Fruit fly (Drosophila melanogaster) whole organism, adult: Measurements from ENCODE around the gene Acp26Aa.

Source experiments
- CG11617 ChIP-seq: fragments of 200-800 bp; sonication (Bioruptor generic); optimal IDR thresholded peaks from 2 replicates; lab custom pipeline; 2017; ENCODE audit warnings: mild to moderate bottlenecking, missing biosample characterization, missing genetic modification reagents, missing genetic modification characterization
- CG12768 ChIP-seq: fragments of 200-800 bp; sonication (Bioruptor generic); optimal IDR thresholded peaks from 2 replicates; lab custom pipeline; 2017; ENCODE audit warnings: missing biosample characterization, missing genetic modification characterization, mild to moderate bottlenecking, moderate library complexity, missing genetic modification reagents
- CG14711 ChIP-seq: fragments of 200-800 bp; sonication (Bioruptor generic); optimal IDR thresholded peaks from 2 replicates; lab custom pipeline; 2018; ENCODE audit warnings: missing biosample characterization, mild to moderate bottlenecking, missing genetic modification characterization, moderate library complexity
- CG1620 ChIP-seq: fragments of 200-800 bp; sonication (Bioruptor generic); optimal IDR thresholded peaks from 2 replicates; lab custom pipeline; 2016; ENCODE audit warnings: missing biosample characterization, missing genetic modification characterization
- CG33017 ChIP-seq: fragments of 200-800 bp; sonication (Bioruptor generic); optimal IDR thresholded peaks from 2 replicates; lab custom pipeline; 2018; ENCODE audit warnings: missing biosample characterization, mild to moderate bottlenecking, missing genetic modification characterization, moderate library complexity
- CG5204 ChIP-seq: fragments of 200-800 bp; sonication (Bioruptor generic); optimal IDR thresholded peaks from 2 replicates; lab custom pipeline; 2016; ENCODE audit warnings: missing biosample characterization, missing genetic modification characterization
- CG7045 ChIP-seq: fragments of 200-800 bp; sonication (Bioruptor generic); optimal IDR thresholded peaks from 2 replicates; lab custom pipeline; 2017; ENCODE audit warnings: missing biosample characterization, mild to moderate bottlenecking, missing genetic modification characterization
- CG7101 ChIP-seq: fragments of 200-800 bp; sonication (Bioruptor generic); optimal IDR thresholded peaks from 2 replicates; lab custom pipeline; 2018; ENCODE audit warnings: missing biosample characterization, mild to moderate bottlenecking, missing genetic modification characterization, moderate library complexity
- Clk ChIP-seq: fragments of 200-800 bp; sonication (Bioruptor generic); optimal IDR thresholded peaks from 2 replicates; lab custom pipeline; 2017; ENCODE audit warnings: missing biosample characterization, missing genetic modification characterization
- Crg-1 ChIP-seq: fragments of 200-800 bp; sonication (Bioruptor generic); optimal IDR thresholded peaks from 2 replicates; lab custom pipeline; 2016; ENCODE audit warnings: missing biosample characterization, missing genetic modification characterization
- Hr96 ChIP-seq: fragments of 200-800 bp; sonication (Bioruptor generic); optimal IDR thresholded peaks from 2 replicates; lab custom pipeline; 2016; ENCODE audit warnings: missing biosample characterization, missing genetic modification characterization
- Mnt ChIP-seq: fragments of 200-800 bp; sonication (Bioruptor generic); optimal IDR thresholded peaks from 2 replicates; lab custom pipeline; 2016; ENCODE audit warnings: missing biosample characterization, mild to moderate bottlenecking, missing genetic modification characterization
- bab1 ChIP-seq: fragments of 200-800 bp; sonication (Bioruptor generic); optimal IDR thresholded peaks from 3 replicates; lab custom pipeline; 2019; ENCODE audit warnings: missing biosample characterization, mild to moderate bottlenecking, missing genetic modification characterization, moderate library complexity
- cic ChIP-seq: fragments of 200-800 bp; sonication (Bioruptor generic); optimal IDR thresholded peaks from 2 replicates; lab custom pipeline; 2017; ENCODE audit warnings: missing biosample characterization, mild to moderate bottlenecking, missing genetic modification characterization, moderate library complexity
- cnc ChIP-seq, 2 experiments: fragments of >200 bp; optimal IDR thresholded peaks; 2 replicates each; lab custom pipeline; 2017
- kay ChIP-seq: fragments of 200-800 bp; sonication (Bioruptor generic); peaks from one replicate; lab custom pipeline; 2016; ENCODE audit warnings: missing biosample characterization, missing genetic modification characterization, borderline replicate concordance
- ovo ChIP-seq: fragments of 200-800 bp; sonication (Bioruptor generic); optimal IDR thresholded peaks from 2 replicates; lab custom pipeline; 2016; ENCODE audit warnings: missing biosample characterization, missing genetic modification characterization
- pad ChIP-seq: fragments of 200-800 bp; sonication (Bioruptor generic); optimal IDR thresholded peaks from 3 replicates; lab custom pipeline; 2017; ENCODE audit warnings: missing biosample characterization, missing genetic modification characterization, mild to moderate bottlenecking, moderate library complexity, missing genetic modification reagents
- tj ChIP-seq: fragments of 200-800 bp; sonication (Bioruptor generic); optimal IDR thresholded peaks from 3 replicates; lab custom pipeline; 2017; ENCODE audit warnings: missing biosample characterization, mild to moderate bottlenecking, missing genetic modification characterization, moderate library complexity
- toe ChIP-seq: fragments of 200-800 bp; sonication (Bioruptor generic); optimal IDR thresholded peaks from 2 replicates; lab custom pipeline; 2016; ENCODE audit warnings: missing biosample characterization, missing genetic modification characterization

Acp26Aa gene

DNA sequence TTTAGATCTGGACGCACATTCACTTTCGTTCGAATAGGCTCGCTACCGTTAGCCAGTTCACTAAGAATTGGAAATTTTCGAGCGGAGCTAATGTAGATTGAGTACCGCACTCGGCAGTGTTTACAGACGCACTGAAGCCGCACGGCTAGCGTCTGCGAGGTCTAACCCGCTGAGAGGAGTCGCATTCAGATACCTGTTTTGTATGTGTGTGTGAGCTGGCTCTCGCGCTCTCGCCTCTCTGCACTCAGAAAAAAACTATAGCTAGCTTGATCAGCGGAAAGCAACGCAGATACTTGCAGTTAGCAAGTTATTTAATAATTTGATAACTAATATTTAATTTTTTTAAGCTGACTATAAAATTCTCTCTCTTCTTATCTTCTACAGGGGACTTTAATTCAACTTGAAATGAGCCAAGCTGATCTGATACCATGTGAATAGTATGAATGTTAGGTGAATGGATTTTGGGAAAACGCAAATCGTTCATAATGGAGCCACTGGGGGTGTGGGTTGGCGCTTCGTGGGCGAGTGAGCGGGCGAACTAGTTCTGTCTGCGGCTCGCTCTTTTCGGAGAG, 14.2 kb downstream of the Acp26Aa start, which contains the start of gene rau:
Gene rau (minus strand): TSS at position 136 of the 572 bp plus-strand sequence.
- TF ChIP-seq CG7045 (GFP tag; lab: Kevin White, UChicago) (peak; percentile 39), Clk (no peak), kay (no peak), CG11617 (GFP tag; lab: Kevin White, UChicago) (peak; percentile 32), ovo (GFP tag; lab: Kevin White, UChicago) (no peak), CG1620 (GFP tag; lab: Kevin White, UChicago) (no peak), Crg-1 (GFP tag; lab: Kevin White, UChicago) (peak; percentile 28), CG14711 (peak; percentile 48), Hr96 (GFP tag; lab: Kevin White, UChicago) (no peak), Mnt (GFP tag; lab: Kevin White, UChicago) (peak; percentile 23), toe (peak; percentile 49), CG5204 (GFP tag; lab: Kevin White, UChicago) (peak; percentile 46), tj (GFP tag; lab: Kevin White, UChicago) (peak; percentile 84), cic (GFP tag; lab: Kevin White, UChicago) (no peak), CG33017 (tag; lab: Kevin White, UChicago) (peak; percentile 25), CG7101 (peak; percentile 62), bab1 (GFP tag; lab: Kevin White, UChicago) (peak; percentile 69), CG12768 (GFP tag; lab: Kevin White, UChicago) (peak; percentile 37), pad (peak; percentile 34)

DNA sequence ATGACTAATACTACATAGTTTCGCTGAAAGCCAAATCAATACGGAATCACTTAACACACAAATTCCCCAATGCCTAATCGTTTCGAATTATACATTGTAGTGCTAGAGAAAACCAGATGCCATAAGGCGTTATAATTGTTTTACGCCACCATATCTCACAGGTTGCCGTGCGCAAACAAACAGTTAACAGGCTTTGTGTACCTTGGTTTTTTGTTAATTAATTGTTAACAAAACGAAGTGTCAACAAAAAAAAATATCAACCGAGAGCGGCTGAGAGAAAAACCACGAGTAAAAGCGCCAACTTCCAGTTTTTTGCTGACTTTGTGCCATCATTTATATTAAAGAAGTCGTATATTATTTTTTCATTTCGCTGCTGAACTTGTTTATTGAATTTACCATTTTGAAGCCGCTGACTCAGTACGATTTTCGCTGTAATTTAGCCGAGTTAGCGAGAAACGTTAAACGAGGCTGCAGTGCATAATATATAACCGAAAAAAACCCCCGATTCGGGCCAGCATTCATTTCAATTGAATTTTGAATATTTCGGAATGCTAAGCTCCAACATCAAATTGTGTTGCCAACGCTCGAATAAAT, 17.1 kb downstream of the Acp26Aa start:
- TF ChIP-seq CG7101, result peak; percentile 81
- peak; percentile 72 for TF ChIP-seq Crg-1 (GFP tag; lab: Kevin White, UChicago)
- TF ChIP-seq Mnt (GFP tag; lab: Kevin White, UChicago), result peak; percentile 50
- TF ChIP-seq Hr96 (GFP tag; lab: Kevin White, UChicago), result peak; percentile 43
- TF ChIP-seq CG11617 (GFP tag; lab: Kevin White, UChicago), result peak; percentile 64
- TF ChIP-seq CG5204 (GFP tag; lab: Kevin White, UChicago), result peak; percentile 49
- TF ChIP-seq kay, result peak; percentile 70
- TF ChIP-seq bab1 (GFP tag; lab: Kevin White, UChicago), result no peak
- TF ChIP-seq CG33017 (tag; lab: Kevin White, UChicago), result peak; percentile 66
- peak; percentile 28 for TF ChIP-seq pad
- TF ChIP-seq toe, result peak; percentile 32
- TF ChIP-seq CG14711, result peak; percentile 72
- TF ChIP-seq cic (GFP tag; lab: Kevin White, UChicago), result peak; percentile 72
- TF ChIP-seq CG1620 (GFP tag; lab: Kevin White, UChicago), result peak; percentile 41
- TF ChIP-seq Clk, result no peak
- TF ChIP-seq CG12768 (GFP tag; lab: Kevin White, UChicago), result peak; percentile 54
- no peak for TF ChIP-seq cnc (optimal IDR thresholded peaks at IDR 0.05; lab: Kevin White, UChicago)
- TF ChIP-seq CG7045 (GFP tag; lab: Kevin White, UChicago), result peak; percentile 90
- peak; percentile 98 for TF ChIP-seq tj (GFP tag; lab: Kevin White, UChicago)
- peak; percentile 76 for TF ChIP-seq ovo (GFP tag; lab: Kevin White, UChicago)

DNA sequence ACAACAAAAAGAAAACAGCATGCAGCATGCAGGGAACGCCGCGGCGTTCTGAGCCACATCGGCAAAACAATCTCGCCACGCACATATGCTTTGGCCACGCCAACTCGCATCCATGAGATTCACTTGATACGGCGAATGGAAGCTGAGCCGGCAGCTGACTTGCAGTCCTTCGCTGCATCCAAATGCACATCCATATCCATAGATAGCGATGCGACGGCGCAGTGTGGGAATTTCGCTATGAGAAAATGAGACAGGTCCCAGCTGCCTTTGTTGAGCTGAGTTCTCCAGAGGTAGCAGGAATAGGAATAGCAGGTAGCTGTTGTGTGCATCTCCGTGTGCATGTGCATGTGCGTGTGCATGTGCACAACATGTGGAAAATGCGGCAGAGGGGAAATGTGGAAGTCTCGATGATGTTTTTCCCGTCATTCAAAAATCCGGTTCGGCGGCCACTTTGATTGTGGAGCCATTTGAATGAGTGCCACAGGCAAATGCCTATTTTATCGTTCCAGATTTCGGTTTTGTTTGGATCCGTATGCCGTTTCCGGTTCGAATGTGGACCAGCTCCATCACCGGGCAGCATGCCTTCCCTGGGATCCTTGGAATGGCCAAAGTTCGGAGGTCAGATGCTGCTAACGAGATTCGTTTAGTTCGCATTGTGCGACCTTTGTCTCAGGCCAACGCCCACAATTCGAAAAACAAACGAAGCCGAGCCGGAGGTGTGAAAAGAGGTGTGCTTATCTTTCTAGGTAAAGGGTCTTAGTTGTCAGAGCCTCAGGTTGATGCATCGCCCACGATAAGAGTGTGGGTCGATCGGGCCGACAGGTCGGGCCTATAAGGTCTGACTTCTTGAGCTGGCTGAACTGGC, 22.6 kb downstream of the Acp26Aa start:
- TF ChIP-seq cnc (optimal IDR thresholded peaks at IDR 0.05; lab: Kevin White, UChicago), result no peak
- TF ChIP-seq CG11617 (GFP tag; lab: Kevin White, UChicago), result no peak
- TF ChIP-seq ovo (GFP tag; lab: Kevin White, UChicago), result no peak
- TF ChIP-seq CG33017 (tag; lab: Kevin White, UChicago), result no peak
- no peak for TF ChIP-seq Clk
- no peak for TF ChIP-seq CG12768 (GFP tag; lab: Kevin White, UChicago)
- no peak for TF ChIP-seq CG14711
- no peak for TF ChIP-seq Mnt (GFP tag; lab: Kevin White, UChicago)
- no peak for TF ChIP-seq CG7045 (GFP tag; lab: Kevin White, UChicago)

DNA sequence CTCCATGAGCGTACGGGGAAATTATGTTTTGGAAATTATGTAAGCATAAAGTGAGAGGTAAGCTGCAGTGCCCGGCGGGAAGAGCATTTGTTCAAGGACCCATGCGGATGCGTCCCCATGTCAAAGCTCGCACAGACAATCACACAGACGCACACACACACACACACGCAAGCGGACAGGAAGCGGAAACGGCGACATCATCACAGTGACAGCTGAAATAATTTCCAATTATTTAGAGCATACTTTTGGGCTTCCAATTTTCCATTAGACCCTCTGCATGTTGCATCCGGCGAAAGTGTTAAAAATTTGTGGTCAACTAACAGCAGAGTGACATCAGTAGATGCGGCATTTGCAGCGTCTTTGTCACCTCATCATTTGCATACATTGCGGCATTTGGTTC, 26.9 kb downstream of the Acp26Aa start:
- TF ChIP-seq CG33017 (tag; lab: Kevin White, UChicago) (no peak), kay (no peak), CG12768 (GFP tag; lab: Kevin White, UChicago) (no peak), bab1 (GFP tag; lab: Kevin White, UChicago) (no peak), pad (no peak), tj (GFP tag; lab: Kevin White, UChicago) (no peak), ovo (GFP tag; lab: Kevin White, UChicago) (no peak), Hr96 (GFP tag; lab: Kevin White, UChicago) (no peak), toe (no peak), cic (GFP tag; lab: Kevin White, UChicago) (no peak), CG1620 (GFP tag; lab: Kevin White, UChicago) (no peak), CG14711 (no peak), Clk (no peak), CG11617 (GFP tag; lab: Kevin White, UChicago) (no peak)

DNA sequence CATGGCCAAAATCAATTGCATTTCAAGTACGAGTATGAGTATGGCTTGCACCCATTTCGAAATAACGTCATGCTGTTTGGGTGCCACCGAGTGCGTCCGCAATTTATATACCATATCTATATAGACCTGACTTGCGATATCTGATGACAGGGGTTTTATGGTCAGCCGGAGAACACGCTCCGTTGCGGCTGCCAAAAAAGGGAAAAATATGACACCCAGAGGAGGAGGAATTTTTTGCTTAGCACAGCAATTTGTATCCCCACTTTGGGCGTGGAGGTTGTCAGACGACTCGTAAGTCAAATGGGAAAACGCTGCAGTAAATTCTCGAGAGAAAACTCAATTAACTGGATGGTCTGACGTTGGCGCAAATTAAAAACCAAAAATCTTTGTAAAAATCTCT, 36.9 kb downstream of the Acp26Aa start:
- peak; percentile 92 for TF ChIP-seq tj (GFP tag; lab: Kevin White, UChicago)
- TF ChIP-seq CG33017 (tag; lab: Kevin White, UChicago), result no peak
